Fruit fly (Drosophila melanogaster): Measurements from ENCODE around the gene Desat1.
A peak's percentile ranks its signal among the peaks of the same experiment; 100 is the strongest.

Gene Desat1

DNA sequence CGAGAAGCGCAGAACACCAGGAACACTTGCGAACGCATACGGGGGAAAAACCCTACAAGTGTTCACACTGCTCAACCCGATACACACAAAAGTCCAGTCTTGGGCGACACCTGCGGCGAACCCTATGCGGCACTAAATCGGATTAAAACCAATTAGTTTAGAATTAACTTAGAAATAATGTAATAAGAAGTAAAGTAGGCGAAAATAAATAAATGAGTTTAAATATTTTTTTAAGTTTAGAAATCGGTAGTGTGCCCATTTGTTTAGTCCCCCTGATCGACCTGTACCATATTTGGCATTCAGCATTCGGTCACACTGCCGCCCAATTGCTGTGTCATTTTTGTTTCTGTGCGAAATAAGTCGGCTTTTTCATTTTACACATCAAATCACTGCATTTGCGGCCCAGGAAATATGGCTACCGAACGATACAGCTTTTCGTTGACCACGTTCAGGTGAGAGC, 8.3 kb upstream of the Desat1 start, which contains the start of gene Prosalpha2:
Prosalpha2 (plus strand) TSS at position 292 of the 460 bp plus-strand sequence.
- no peak for TF ChIP-seq Hr38 (GFP tag; optimal IDR thresholded peaks at IDR 0.05)
- TF ChIP-seq Hr39 (GFP tag; optimal IDR thresholded peaks at IDR 0.05): no peak
- no peak for TF ChIP-seq Lpt (GFP tag; optimal IDR thresholded peaks at IDR 0.05)
- no peak for TF ChIP-seq CG4318 (GFP tag; optimal IDR thresholded peaks at IDR 0.05)
- TF ChIP-seq CG34406 (GFP tag; optimal IDR thresholded peaks at IDR 0.05): peak; percentile 16
- TF ChIP-seq dsx (GFP tag; optimal IDR thresholded peaks at IDR 0.05; ENCODE audit: poor library complexity, severe bottlenecking): peak; percentile 18
- TF ChIP-seq CG8632 (GFP tag; optimal IDR thresholded peaks at IDR 0.05): no peak
- peak; percentile 40; the same call in 1 of the 3 replicates for TF ChIP-seq CG6163 (GFP tag; IDR thresholded peaks at IDR 0.05)
- peak; percentile 48 for TF ChIP-seq Sox14 (GFP tag; optimal IDR thresholded peaks at IDR 0.05)
- no peak for TF ChIP-seq achi (GFP tag; optimal IDR thresholded peaks at IDR 0.05)
- TF ChIP-seq cyc (GFP tag; optimal IDR thresholded peaks at IDR 0.05): peak; percentile 23
- no peak for TF ChIP-seq CG3919 (GFP tag; optimal IDR thresholded peaks at IDR 0.05)
- TF ChIP-seq Gug (GFP tag; IDR thresholded peaks at IDR 0.05): 0 out of 2 replicates have a peak, but pooled peaks have one; percentile 30
- TF ChIP-seq CG6854 (GFP tag; optimal IDR thresholded peaks at IDR 0.05): no peak
- no peak for TF ChIP-seq spab (GFP tag; optimal IDR thresholded peaks at IDR 0.05)
- TF ChIP-seq CG31627 (GFP tag; optimal IDR thresholded peaks at IDR 0.05): peak; percentile 19
- TF ChIP-seq Eip78C (GFP tag): peak; percentile 77
- TF ChIP-seq esn (GFP tag; optimal IDR thresholded peaks at IDR 0.05): peak; percentile 22
- TF ChIP-seq Ets96B (tag; optimal IDR thresholded peaks at IDR 0.05): peak; percentile 33
- peak; percentile 22 for TF ChIP-seq lz (GFP tag; optimal IDR thresholded peaks at IDR 0.05)
- TF ChIP-seq topi (GFP tag; optimal IDR thresholded peaks at IDR 0.05): peak; percentile 29

DNA sequence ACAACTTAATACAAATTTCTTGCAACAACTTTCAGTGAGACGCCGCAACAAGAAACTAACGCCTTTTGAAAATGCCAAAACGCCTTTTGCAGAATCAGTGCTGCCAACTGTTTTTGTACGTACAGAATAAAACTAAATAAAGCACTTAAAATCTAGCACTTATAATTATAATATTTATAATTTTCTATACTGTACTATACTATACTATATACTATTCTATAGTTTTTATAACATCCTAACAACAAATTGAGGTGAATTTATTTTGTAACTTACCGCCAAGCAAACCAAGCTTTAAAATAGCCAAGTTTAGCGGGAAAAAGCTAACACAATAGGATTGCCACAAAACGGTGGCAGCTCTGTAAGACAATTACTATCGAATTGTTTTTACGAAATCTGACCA, 5.6 kb upstream of the Desat1 start, which contains the start of the genes Aos1 and Srlp:
Aos1 (minus strand) TSS at position 59 of the 400 bp plus-strand sequence.
Srlp (plus strand) TSS at position 335 of the 400 bp plus-strand sequence.
- TF ChIP-seq CG8319 (GFP tag; optimal IDR thresholded peaks at IDR 0.05): peak; percentile 10
- peak; percentile 52 for TF ChIP-seq Sox14 (GFP tag; optimal IDR thresholded peaks at IDR 0.05)
- no peak for TF ChIP-seq CG11294 (GFP tag; IDR thresholded peaks at IDR 0.05)
- TF ChIP-seq Ets96B (tag; optimal IDR thresholded peaks at IDR 0.05): peak; percentile 35
- TF ChIP-seq CG9139 (GFP tag; optimal IDR thresholded peaks at IDR 0.05): no peak
- TF ChIP-seq Lpt (GFP tag; optimal IDR thresholded peaks at IDR 0.05): peak; percentile 14
- peak; percentile 43 for TF ChIP-seq esn (GFP tag; optimal IDR thresholded peaks at IDR 0.05)
- peak; percentile 14 for TF ChIP-seq topi (GFP tag; optimal IDR thresholded peaks at IDR 0.05)
- TF ChIP-seq Eip78C (GFP tag): peak; percentile 47
- TF ChIP-seq CG3032 (tag; optimal IDR thresholded peaks at IDR 0.05): peak; percentile 70
- TF ChIP-seq dsx (GFP tag; optimal IDR thresholded peaks at IDR 0.05; ENCODE audit: poor library complexity, severe bottlenecking): peak; percentile 45
- peak; percentile 2 for TF ChIP-seq lz (GFP tag; optimal IDR thresholded peaks at IDR 0.05)
- TF ChIP-seq CG15336 (GFP tag; IDR thresholded peaks at IDR 0.05): no peak

DNA sequence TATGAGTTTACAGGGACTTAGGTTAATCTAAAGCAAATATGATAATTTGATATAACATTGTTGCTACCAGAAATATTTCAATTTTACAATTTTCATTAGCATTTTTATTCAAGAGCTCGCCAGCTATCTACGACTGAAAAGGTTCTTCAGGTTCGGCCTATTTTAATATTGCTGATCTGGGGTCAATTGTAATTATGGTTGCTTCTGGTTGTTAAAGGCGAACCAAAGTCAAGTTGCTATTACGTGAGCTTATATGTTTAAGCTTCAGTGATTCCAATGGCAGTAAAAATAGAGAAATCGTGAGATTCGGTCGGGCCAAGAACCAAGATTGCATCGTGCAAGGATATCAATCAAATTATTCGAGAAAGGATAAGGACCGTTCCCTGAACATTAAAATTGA, 3.5 kb upstream of the Desat1 start, which contains the start of gene Desat2:
Desat2 (plus strand) TSS at position 301 of the 400 bp plus-strand sequence.
- TF ChIP-seq CG6854 (GFP tag; optimal IDR thresholded peaks at IDR 0.05) (no peak), Met (GFP tag; optimal IDR thresholded peaks at IDR 0.05) (no peak), topi (GFP tag; optimal IDR thresholded peaks at IDR 0.05) (no peak), CG1621 (tag; optimal IDR thresholded peaks at IDR 0.05) (no peak), CG10631 (GFP tag; optimal IDR thresholded peaks at IDR 0.05) (no peak), spab (GFP tag; optimal IDR thresholded peaks at IDR 0.05) (no peak), eg (GFP tag; IDR thresholded peaks at IDR 0.05) (no peak), fkh (GFP tag; optimal IDR thresholded peaks at IDR 0.05) (no peak), acj6 (GFP tag; optimal IDR thresholded peaks at IDR 0.05) (no peak), cyc (GFP tag; optimal IDR thresholded peaks at IDR 0.05) (no peak), esn (GFP tag; optimal IDR thresholded peaks at IDR 0.05) (no peak), Ets21C (GFP tag; optimal IDR thresholded peaks at IDR 0.05) (no peak), dsx (GFP tag; optimal IDR thresholded peaks at IDR 0.05; ENCODE audit: poor library complexity, severe bottlenecking) (no peak), Hr38 (GFP tag; optimal IDR thresholded peaks at IDR 0.05) (no peak), CG6163 (GFP tag; IDR thresholded peaks at IDR 0.05) (no peak), CG11762 (GFP tag; optimal IDR thresholded peaks at IDR 0.05; ENCODE audit: insufficient read depth) (no peak), CG6808 (GFP tag; optimal IDR thresholded peaks at IDR 0.05) (no peak), Sox15 (GFP tag; optimal IDR thresholded peaks at IDR 0.05) (no peak)

Measured in whole organism, prepupa.